Fruit fly (Drosophila melanogaster) whole organism, embryonic: ENCODE data around the gene Mink.

Experiments used
- Ada2b ChIP-seq: fragments of 200-800 bp; sonication (Bioruptor generic); IDR thresholded peaks from 2 replicates; pipeline ENCODE4 v1.3.6; 2022; ENCODE audit warnings: missing biosample characterization, missing genetic modification characterization
- Antp ChIP-seq: fragments of 200-800 bp; sonication (Bioruptor generic); optimal IDR thresholded peaks from 3 replicates; lab custom pipeline; 2016; ENCODE audit warnings: missing biosample characterization, missing genetic modification characterization
- Bdp1 ChIP-seq: fragments of 200-800 bp; sonication (Bioruptor generic); optimal IDR thresholded peaks from 3 replicates; lab custom pipeline; 2016; ENCODE audit warnings: missing biosample characterization, missing genetic modification characterization
- CG10147 ChIP-seq: fragments of 200-800 bp; sonication (Bioruptor generic); optimal IDR thresholded peaks from 2 replicates; lab custom pipeline; 2019; ENCODE audit warnings: missing biosample characterization, mild to moderate bottlenecking, missing genetic modification characterization, moderate library complexity
- CG1024 ChIP-seq: fragments of 200-800 bp; sonication (Bioruptor generic); IDR thresholded peaks from 2 replicates; pipeline ENCODE4 v1.3.6; 2022; ENCODE audit warnings: missing biosample characterization, missing genetic modification characterization
- CG10267 ChIP-seq: fragments of 200-800 bp; sonication (Bioruptor generic); optimal IDR thresholded peaks from 2 replicates; lab custom pipeline; 2018; ENCODE audit warnings: missing biosample characterization, mild to moderate bottlenecking, missing genetic modification characterization, moderate library complexity
- CG10366 ChIP-seq: fragments of 200-800 bp; sonication (Bioruptor generic); IDR thresholded peaks from 2 replicates; pipeline ENCODE4 v1.3.6; 2022; ENCODE audit warnings: missing biosample characterization, missing genetic modification characterization
- CG10959 ChIP-seq: fragments of 200-800 bp; sonication (Bioruptor generic); IDR thresholded peaks from 2 replicates; pipeline ENCODE4 v1.3.6; 2022; ENCODE audit warnings: missing biosample characterization, missing genetic modification characterization
- CG10979 ChIP-seq: fragments of 200-800 bp; sonication (Bioruptor generic); optimal IDR thresholded peaks from 2 replicates; lab custom pipeline; 2018; ENCODE audit warnings: missing biosample characterization, mild to moderate bottlenecking, missing genetic modification characterization, moderate library complexity
- CG11723 ChIP-seq: fragments of 200-800 bp; sonication (Bioruptor generic); optimal IDR thresholded peaks from 2 replicates; lab custom pipeline; 2017; ENCODE audit warnings: missing biosample characterization, mild to moderate bottlenecking, missing genetic modification characterization
- CG12219 ChIP-seq: fragments of 200-800 bp; sonication (Bioruptor generic); optimal IDR thresholded peaks from 3 replicates; lab custom pipeline; 2018; ENCODE audit warnings: missing biosample characterization, mild to moderate bottlenecking, missing genetic modification characterization
- CG12659 ChIP-seq: fragments of 200-800 bp; sonication (Bioruptor generic); optimal IDR thresholded peaks from 3 replicates; lab custom pipeline; 2017; ENCODE audit warnings: mild to moderate bottlenecking, missing biosample characterization, missing genetic modification reagents, missing genetic modification characterization
- CG14965 ChIP-seq: fragments of 200-800 bp; sonication (Bioruptor generic); optimal IDR thresholded peaks from 2 replicates; lab custom pipeline; 2016; ENCODE audit warnings: missing biosample characterization, missing genetic modification characterization, borderline replicate concordance
- CG15073 ChIP-seq: fragments of 200-800 bp; sonication (Bioruptor generic); optimal IDR thresholded peaks from 2 replicates; lab custom pipeline; 2016; ENCODE audit warnings: missing biosample characterization, missing genetic modification characterization
- CG18599 ChIP-seq: fragments of 200-800 bp; sonication (Bioruptor generic); optimal IDR thresholded peaks from 3 replicates; lab custom pipeline; 2017; ENCODE audit warnings: missing biosample characterization, missing genetic modification characterization, mild to moderate bottlenecking, moderate library complexity, missing genetic modification reagents
- CG2120 ChIP-seq: fragments of 200-800 bp; sonication (Bioruptor generic); optimal IDR thresholded peaks from 3 replicates; lab custom pipeline; 2016; ENCODE audit warnings: missing biosample characterization, missing genetic modification characterization
- CG31224 ChIP-seq: fragments of 200-800 bp; sonication (Bioruptor generic); IDR thresholded peaks from 2 replicates; pipeline ENCODE4 v1.3.6; 2022; ENCODE audit warnings: missing biosample characterization, missing genetic modification characterization
- CG3281 ChIP-seq: fragments of 200-800 bp; sonication (Bioruptor generic); optimal IDR thresholded peaks from 3 replicates; lab custom pipeline; 2017; ENCODE audit warnings: missing biosample characterization, mild to moderate bottlenecking, missing genetic modification characterization
- CG33213 ChIP-seq: fragments of 200-800 bp; sonication (Bioruptor generic); optimal IDR thresholded peaks from 3 replicates; lab custom pipeline; 2016; ENCODE audit warnings: missing biosample characterization, missing genetic modification characterization
- CG3847 ChIP-seq: fragments of 200-800 bp; sonication (Bioruptor generic); IDR thresholded peaks from 2 replicates; pipeline ENCODE4 v1.3.6; 2022; ENCODE audit warnings: missing biosample characterization, missing genetic modification characterization
- CG4404 ChIP-seq: fragments of 200-800 bp; sonication (Bioruptor generic); IDR thresholded peaks from 2 replicates; pipeline ENCODE4 v1.3.6; 2022; ENCODE audit warnings: missing biosample characterization, missing genetic modification characterization
- CG4617 ChIP-seq: fragments of 200-800 bp; sonication (Bioruptor generic); optimal IDR thresholded peaks from 3 replicates; lab custom pipeline; 2016; ENCODE audit warnings: missing biosample characterization, missing genetic modification characterization, borderline replicate concordance
- CG4854 ChIP-seq: fragments of 200-800 bp; sonication (Bioruptor generic); optimal IDR thresholded peaks from 2 replicates; lab custom pipeline; 2016; ENCODE audit warnings: missing biosample characterization, missing genetic modification characterization, inconsistent platforms
- CG6272 ChIP-seq: fragments of 200-800 bp; sonication (Bioruptor generic); IDR thresholded peaks from 2 replicates; pipeline ENCODE4 v1.3.6; 2022; ENCODE audit warnings: missing biosample characterization, missing genetic modification characterization
- CG7963 ChIP-seq: fragments of 200-800 bp; sonication (Bioruptor generic); IDR thresholded peaks from 3 replicates; pipeline ENCODE4 v1.3.6; 2022; ENCODE audit warnings: missing biosample characterization, missing genetic modification characterization; ENCODE audit not compliant: partially characterized antibody
- CG9609 ChIP-seq: fragments of 200-800 bp; sonication (Bioruptor generic); optimal IDR thresholded peaks from 3 replicates; lab custom pipeline; 2016; ENCODE audit warnings: missing biosample characterization, missing genetic modification characterization
- Dbx ChIP-seq: fragments of 200-800 bp; sonication (Bioruptor generic); IDR thresholded peaks from 3 replicates; pipeline ENCODE4 v1.3.6; 2022; ENCODE audit warnings: missing biosample characterization, missing genetic modification characterization
- Dip2 ChIP-seq: fragments of 200-800 bp; sonication (Bioruptor generic); IDR thresholded peaks from 2 replicates; pipeline ENCODE4 v1.3.6; 2022; ENCODE audit warnings: missing biosample characterization, missing genetic modification characterization
- ERR ChIP-seq: fragments of 200-800 bp; sonication (Bioruptor generic); optimal IDR thresholded peaks from 2 replicates; lab custom pipeline; 2016; ENCODE audit warnings: missing biosample characterization, missing genetic modification characterization
- H2.0 ChIP-seq: fragments of 200-800 bp; sonication (Bioruptor generic); IDR thresholded peaks from 2 replicates; pipeline ENCODE4 v1.3.6; 2022; ENCODE audit warnings: missing biosample characterization, missing genetic modification characterization
- Hmr ChIP-seq: fragments of 200-800 bp; sonication (Bioruptor generic); optimal IDR thresholded peaks from 3 replicates; lab custom pipeline; 2017; ENCODE audit warnings: mild to moderate bottlenecking, missing biosample characterization, missing genetic modification reagents, missing genetic modification characterization
- NFAT ChIP-seq: fragments of 200-800 bp; sonication (Bioruptor generic); IDR thresholded peaks from 2 replicates; pipeline ENCODE4 v1.3.6; 2022; ENCODE audit warnings: missing biosample characterization, missing genetic modification characterization
- Ptx1 ChIP-seq: fragments of 200-800 bp; sonication (Bioruptor generic); IDR thresholded peaks from 2 replicates; pipeline ENCODE4 v1.3.6; 2022; ENCODE audit warnings: missing biosample characterization, missing genetic modification characterization
- Rfx ChIP-seq: fragments of 200-800 bp; sonication (Bioruptor generic); IDR thresholded peaks from 2 replicates; pipeline ENCODE4 v1.3.6; 2022; ENCODE audit warnings: missing biosample characterization, missing genetic modification characterization
- Vsx1 ChIP-seq: fragments of 200-800 bp; sonication (Bioruptor generic); optimal IDR thresholded peaks from 2 replicates; lab custom pipeline; 2017; ENCODE audit warnings: missing biosample characterization, mild to moderate bottlenecking, missing genetic modification characterization, missing genetic modification reagents
- ap ChIP-seq: fragments of 200-800 bp; sonication (Bioruptor generic); IDR thresholded peaks from 2 replicates; pipeline ENCODE4 v1.3.6; 2022; ENCODE audit warnings: missing biosample characterization, missing genetic modification characterization
- ara ChIP-seq: fragments of 200-800 bp; sonication (Bioruptor generic); IDR thresholded peaks from 2 replicates; pipeline ENCODE4 v1.3.6; 2022; ENCODE audit warnings: missing biosample characterization, missing genetic modification characterization
- chinmo ChIP-seq: fragments of 200-800 bp; sonication (Bioruptor generic); IDR thresholded peaks from 4 replicates; pipeline ENCODE4 v1.3.6; 2022; ENCODE audit warnings: missing biosample characterization, missing genetic modification characterization; ENCODE audit not compliant: partially characterized antibody
- eve ChIP-seq, 2 experiments: fragments of >200 bp; optimal IDR thresholded peaks; 2 replicates each; lab custom pipeline; 2017; ENCODE audit warnings: missing biosample characterization in 2 of 2, missing genetic modification characterization in 2 of 2
- h ChIP-seq: fragments of >200 bp; optimal IDR thresholded peaks from 2 replicates; lab custom pipeline; 2017
- hkb ChIP-seq, 2 experiments: fragments of 200-800 bp in 1 of 2; fragments of >200 bp in 1 of 2; sonication (Bioruptor generic) in 1 of 2; IDR thresholded peaks in 1 of 2; optimal IDR thresholded peaks in 1 of 2; 2 replicates each; pipeline versions ENCODE4 v1.3.6 to Lab custom; 2017 to 2022; ENCODE audit warnings: missing biosample characterization in 1 of 2, missing genetic modification characterization in 1 of 2
- insv ChIP-seq, 2 experiments: fragments of 200-800 bp; sonication (Bioruptor generic); optimal IDR thresholded peaks; 3 replicates each; lab custom pipeline; 2016 to 2018; ENCODE audit warnings: missing biosample characterization in 2 of 2, missing genetic modification characterization in 2 of 2
- mld ChIP-seq: fragments of 200-800 bp; sonication (Bioruptor generic); IDR thresholded peaks from 3 replicates; pipeline ENCODE4 v1.3.6; 2022; ENCODE audit warnings: missing biosample characterization, missing genetic modification characterization; ENCODE audit not compliant: partially characterized antibody
- psq ChIP-seq: fragments of 200-800 bp; sonication (Bioruptor generic); optimal IDR thresholded peaks from 2 replicates; lab custom pipeline; 2017; ENCODE audit warnings: missing biosample characterization, missing genetic modification characterization
- ranshi ChIP-seq: fragments of 200-800 bp; sonication (Bioruptor generic); IDR thresholded peaks from 2 replicates; pipeline ENCODE4 v1.3.6; 2022; ENCODE audit warnings: missing biosample characterization, missing genetic modification characterization
- scrt ChIP-seq: fragments of 200-800 bp; sonication (Bioruptor generic); optimal IDR thresholded peaks from 2 replicates; lab custom pipeline; 2018; ENCODE audit warnings: missing biosample characterization, mild to moderate bottlenecking, missing genetic modification characterization, moderate library complexity
- slou ChIP-seq: fragments of 200-800 bp; sonication (Bioruptor generic); optimal IDR thresholded peaks from 3 replicates; lab custom pipeline; 2016; ENCODE audit warnings: missing biosample characterization, missing genetic modification characterization
- unc-4 ChIP-seq: fragments of 200-800 bp; sonication (Bioruptor generic); IDR thresholded peaks from 2 replicates; pipeline ENCODE4 v1.3.6; 2022; ENCODE audit warnings: missing biosample characterization, missing genetic modification characterization; ENCODE audit not compliant: partially characterized antibody
- vvl ChIP-seq: fragments of 200-800 bp; sonication (Bioruptor generic); IDR thresholded peaks from 2 replicates; pipeline ENCODE4 v1.3.6; 2022; ENCODE audit warnings: missing biosample characterization, missing genetic modification characterization
- zf30C ChIP-seq: fragments of 200-800 bp; sonication (Bioruptor generic); optimal IDR thresholded peaks from 3 replicates; lab custom pipeline; 2018; ENCODE audit warnings: missing biosample characterization, mild to moderate bottlenecking, missing genetic modification characterization

Gene Mink

dm6 chr3R:24953152-24953551 is 30.9 kb downstream of the Mink start:
- TF ChIP-seq CG3281 (GFP tag; lab: Kevin White, UChicago) (no peak), CG1024 (GFP tag; lab: Robert Waterston, UW) (no peak), ERR (no peak), CG7963 (no peak), CG2120 (GFP tag; lab: Kevin White, UChicago) (no peak), Ada2b (GFP tag; lab: Robert Waterston, UW) (no peak), zf30C (no peak), Ptx1 (GFP tag; lab: Robert Waterston, UW) (no peak), Vsx1 (GFP tag; lab: Kevin White, UChicago) (no peak), CG31224 (GFP tag; lab: Robert Waterston, UW) (no peak), insv (GFP tag; optimal IDR thresholded peaks at IDR 0.05; lab: Kevin White, UChicago) (no peak), CG4617 (GFP tag; lab: Kevin White, UChicago) (no peak), psq (GFP tag; lab: Kevin White, UChicago) (no peak), CG12219 (GFP tag; lab: Kevin White, UChicago) (no peak), CG4854 (GFP tag; lab: Kevin White, UChicago) (no peak), Dbx (GFP tag; lab: Robert Waterston, UW) (no peak), Hmr (no peak)

DNA sequence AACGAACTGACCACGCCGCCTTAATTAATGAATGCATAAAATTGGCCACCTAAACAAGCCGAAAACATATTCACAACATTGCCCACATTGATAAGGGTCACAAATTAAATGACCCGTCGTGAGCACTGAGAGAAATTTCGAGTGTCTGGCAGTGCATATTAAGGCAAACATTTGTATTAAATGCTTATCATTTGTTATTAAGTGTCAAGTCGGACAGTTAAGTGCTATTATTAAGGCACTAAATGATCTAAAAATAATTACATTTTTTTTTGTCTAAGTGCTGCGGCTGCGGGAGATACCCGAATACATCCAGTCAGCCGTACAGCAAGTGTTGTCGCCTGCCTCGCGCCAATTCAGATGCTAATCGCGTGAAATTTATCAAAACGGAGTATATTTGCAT is 40.2 kb downstream of the Mink start:
- TF ChIP-seq CG10959 (GFP tag; lab: Robert Waterston, UW) (no peak), CG4404 (GFP tag; lab: Robert Waterston, UW) (0 out of 2 replicates have a peak, but pooled peaks have one; percentile 9), NFAT (GFP tag; lab: Robert Waterston, UW) (peak; percentile 49; the same call in 1 of the 2 replicates), mld (no peak), hkb (optimal IDR thresholded peaks at IDR 0.05; lab: Kevin White, UChicago) (no peak), hkb (GFP tag; IDR thresholded peaks at IDR 0.05; lab: Robert Waterston, UW) (peak; percentile 50), Antp (GFP tag; lab: Kevin White, UChicago) (peak; percentile 60), CG3847 (GFP tag; lab: Robert Waterston, UW) (peak; percentile 53), CG6272 (GFP tag; lab: Robert Waterston, UW) (0 out of 2 replicates have a peak, but pooled peaks have one; percentile 22), CG15073 (GFP tag; lab: Kevin White, UChicago) (no peak), CG11723 (GFP tag; lab: Kevin White, UChicago) (peak; percentile 45), unc-4 (GFP tag; lab: Robert Waterston, UW) (no peak), h (lab: Kevin White, UChicago) (no peak), Bdp1 (GFP tag; lab: Kevin White, UChicago) (peak; percentile 11), ranshi (GFP tag; lab: Robert Waterston, UW) (peak; percentile 69), chinmo (GFP tag; lab: Robert Waterston, UW) (no peak), CG10147 (peak; percentile 11), vvl (peak; percentile 87; the same call in 1 of the 2 replicates), ap (GFP tag; lab: Robert Waterston, UW) (peak; percentile 71), CG9609 (GFP tag; lab: Kevin White, UChicago) (peak; percentile 15), CG12219 (GFP tag; lab: Kevin White, UChicago) (peak; percentile 47), CG14965 (GFP tag; lab: Kevin White, UChicago) (no peak), CG10979 (tag; lab: Kevin White, UChicago) (peak; percentile 40), Dip2 (GFP tag; lab: Robert Waterston, UW) (no peak), CG18599 (peak; percentile 54), scrt (GFP tag; lab: Kevin White, UChicago) (peak; percentile 54), CG10366 (GFP tag; lab: Robert Waterston, UW) (peak; percentile 78), slou (GFP tag; lab: Kevin White, UChicago) (no peak), CG10267 (tag; lab: Kevin White, UChicago) (peak; percentile 25), eve (GFP tag; optimal IDR thresholded peaks at IDR 0.05; lab: Kevin White, UChicago) (peak in 1 of 2 experiments; percentile 55), ara (GFP tag; lab: Robert Waterston, UW) (peak; percentile 58), Rfx (GFP tag; lab: Robert Waterston, UW) (peak; percentile 82; the same call in 1 of the 2 replicates), H2.0 (peak; percentile 65), CG33213 (GFP tag; lab: Kevin White, UChicago) (peak; percentile 19), CG12659 (GFP tag; lab: Kevin White, UChicago) (peak; percentile 43)
